Fruit fly (Drosophila melanogaster) whole organism, adult: ENCODE data around the gene CG10486.

Experiments used
- CG11617 ChIP-seq: fragments of 200-800 bp; sonication (Bioruptor generic); optimal IDR thresholded peaks from 2 replicates; lab custom pipeline; 2017; ENCODE audit warnings: mild to moderate bottlenecking, missing biosample characterization, missing genetic modification reagents, missing genetic modification characterization
- CG12768 ChIP-seq: fragments of 200-800 bp; sonication (Bioruptor generic); optimal IDR thresholded peaks from 2 replicates; lab custom pipeline; 2017; ENCODE audit warnings: missing biosample characterization, missing genetic modification characterization, mild to moderate bottlenecking, moderate library complexity, missing genetic modification reagents
- CG14711 ChIP-seq: fragments of 200-800 bp; sonication (Bioruptor generic); optimal IDR thresholded peaks from 2 replicates; lab custom pipeline; 2018; ENCODE audit warnings: missing biosample characterization, mild to moderate bottlenecking, missing genetic modification characterization, moderate library complexity
- CG1620 ChIP-seq: fragments of 200-800 bp; sonication (Bioruptor generic); optimal IDR thresholded peaks from 2 replicates; lab custom pipeline; 2016; ENCODE audit warnings: missing biosample characterization, missing genetic modification characterization
- CG33017 ChIP-seq: fragments of 200-800 bp; sonication (Bioruptor generic); optimal IDR thresholded peaks from 2 replicates; lab custom pipeline; 2018; ENCODE audit warnings: missing biosample characterization, mild to moderate bottlenecking, missing genetic modification characterization, moderate library complexity
- CG5204 ChIP-seq: fragments of 200-800 bp; sonication (Bioruptor generic); optimal IDR thresholded peaks from 2 replicates; lab custom pipeline; 2016; ENCODE audit warnings: missing biosample characterization, missing genetic modification characterization
- CG7045 ChIP-seq: fragments of 200-800 bp; sonication (Bioruptor generic); optimal IDR thresholded peaks from 2 replicates; lab custom pipeline; 2017; ENCODE audit warnings: missing biosample characterization, mild to moderate bottlenecking, missing genetic modification characterization
- CG7101 ChIP-seq: fragments of 200-800 bp; sonication (Bioruptor generic); optimal IDR thresholded peaks from 2 replicates; lab custom pipeline; 2018; ENCODE audit warnings: missing biosample characterization, mild to moderate bottlenecking, missing genetic modification characterization, moderate library complexity
- Clk ChIP-seq: fragments of 200-800 bp; sonication (Bioruptor generic); optimal IDR thresholded peaks from 2 replicates; lab custom pipeline; 2017; ENCODE audit warnings: missing biosample characterization, missing genetic modification characterization
- Crg-1 ChIP-seq: fragments of 200-800 bp; sonication (Bioruptor generic); optimal IDR thresholded peaks from 2 replicates; lab custom pipeline; 2016; ENCODE audit warnings: missing biosample characterization, missing genetic modification characterization
- Hr96 ChIP-seq: fragments of 200-800 bp; sonication (Bioruptor generic); optimal IDR thresholded peaks from 2 replicates; lab custom pipeline; 2016; ENCODE audit warnings: missing biosample characterization, missing genetic modification characterization
- Mnt ChIP-seq: fragments of 200-800 bp; sonication (Bioruptor generic); optimal IDR thresholded peaks from 2 replicates; lab custom pipeline; 2016; ENCODE audit warnings: missing biosample characterization, mild to moderate bottlenecking, missing genetic modification characterization
- bab1 ChIP-seq: fragments of 200-800 bp; sonication (Bioruptor generic); optimal IDR thresholded peaks from 3 replicates; lab custom pipeline; 2019; ENCODE audit warnings: missing biosample characterization, mild to moderate bottlenecking, missing genetic modification characterization, moderate library complexity
- cic ChIP-seq: fragments of 200-800 bp; sonication (Bioruptor generic); optimal IDR thresholded peaks from 2 replicates; lab custom pipeline; 2017; ENCODE audit warnings: missing biosample characterization, mild to moderate bottlenecking, missing genetic modification characterization, moderate library complexity
- cnc ChIP-seq, 2 experiments: fragments of >200 bp; optimal IDR thresholded peaks; 2 replicates each; lab custom pipeline; 2017
- kay ChIP-seq: fragments of 200-800 bp; sonication (Bioruptor generic); peaks from one replicate; lab custom pipeline; 2016; ENCODE audit warnings: missing biosample characterization, missing genetic modification characterization, borderline replicate concordance
- ovo ChIP-seq: fragments of 200-800 bp; sonication (Bioruptor generic); optimal IDR thresholded peaks from 2 replicates; lab custom pipeline; 2016; ENCODE audit warnings: missing biosample characterization, missing genetic modification characterization
- pad ChIP-seq: fragments of 200-800 bp; sonication (Bioruptor generic); optimal IDR thresholded peaks from 3 replicates; lab custom pipeline; 2017; ENCODE audit warnings: missing biosample characterization, missing genetic modification characterization, mild to moderate bottlenecking, moderate library complexity, missing genetic modification reagents
- tj ChIP-seq: fragments of 200-800 bp; sonication (Bioruptor generic); optimal IDR thresholded peaks from 3 replicates; lab custom pipeline; 2017; ENCODE audit warnings: missing biosample characterization, mild to moderate bottlenecking, missing genetic modification characterization, moderate library complexity
- toe ChIP-seq: fragments of 200-800 bp; sonication (Bioruptor generic); optimal IDR thresholded peaks from 2 replicates; lab custom pipeline; 2016; ENCODE audit warnings: missing biosample characterization, missing genetic modification characterization

CG10486 gene

DNA sequence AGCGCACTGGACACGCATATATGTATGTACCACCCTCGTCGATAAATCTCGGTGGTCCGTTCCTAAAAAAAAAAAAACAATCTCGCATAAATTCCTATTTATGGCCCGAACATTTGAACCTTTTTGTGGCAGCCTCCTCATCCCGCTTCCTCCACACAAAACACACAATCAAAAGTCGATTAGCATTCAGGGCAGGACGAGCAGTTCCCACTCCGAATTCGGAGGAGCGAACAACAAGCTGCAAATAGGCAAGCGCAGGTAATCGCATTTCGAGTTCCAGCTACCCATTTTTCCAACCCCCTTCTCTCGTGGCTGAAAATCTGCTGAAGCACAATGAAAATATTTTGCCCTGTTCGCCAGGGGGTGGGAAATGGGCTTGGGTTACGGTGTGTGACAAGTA is 14.7 kb downstream of the CG10486 start:
- TF ChIP-seq CG7045 (GFP tag; lab: Kevin White, UChicago) (no peak), bab1 (GFP tag; lab: Kevin White, UChicago) (no peak), cic (GFP tag; lab: Kevin White, UChicago) (no peak), CG14711 (tag; lab: Kevin White, UChicago) (no peak), Mnt (no peak), CG5204 (GFP tag; lab: Kevin White, UChicago) (no peak), CG33017 (tag; lab: Kevin White, UChicago) (no peak), toe (GFP tag; lab: Kevin White, UChicago) (no peak), Hr96 (no peak), CG12768 (no peak), ovo (GFP tag; lab: Kevin White, UChicago) (no peak), pad (GFP tag; lab: Kevin White, UChicago) (no peak), CG1620 (no peak), kay (GFP tag; lab: Kevin White, UChicago) (no peak), tj (GFP tag; lab: Kevin White, UChicago) (no peak), CG11617 (GFP tag; lab: Kevin White, UChicago) (no peak)

- TF ChIP-seq Mnt (no peak), bab1 (GFP tag; lab: Kevin White, UChicago) (no peak), CG14711 (tag; lab: Kevin White, UChicago) (no peak), ovo (GFP tag; lab: Kevin White, UChicago) (no peak), CG7101 (tag; lab: Kevin White, UChicago) (no peak), Crg-1 (GFP tag; lab: Kevin White, UChicago) (no peak), tj (GFP tag; lab: Kevin White, UChicago) (no peak), toe (GFP tag; lab: Kevin White, UChicago) (no peak), kay (GFP tag; lab: Kevin White, UChicago) (no peak), pad (GFP tag; lab: Kevin White, UChicago) (no peak), CG5204 (GFP tag; lab: Kevin White, UChicago) (no peak)
Observed at dm6 chr3L:5891114-5891513, 15.4 kb downstream of the CG10486 start.

- TF ChIP-seq Clk (GFP tag; lab: Kevin White, UChicago) (no peak), tj (GFP tag; lab: Kevin White, UChicago) (no peak), CG14711 (tag; lab: Kevin White, UChicago) (no peak), toe (GFP tag; lab: Kevin White, UChicago) (no peak), kay (GFP tag; lab: Kevin White, UChicago) (no peak), CG12768 (no peak), CG11617 (GFP tag; lab: Kevin White, UChicago) (no peak), bab1 (GFP tag; lab: Kevin White, UChicago) (no peak), CG7045 (GFP tag; lab: Kevin White, UChicago) (no peak), CG5204 (GFP tag; lab: Kevin White, UChicago) (no peak), Crg-1 (GFP tag; lab: Kevin White, UChicago) (no peak), cnc (optimal IDR thresholded peaks at IDR 0.05; lab: Kevin White, UChicago) (no peak), Hr96 (no peak), ovo (GFP tag; lab: Kevin White, UChicago) (no peak)
Observed at dm6 chr3L:5884735-5885134, 21.8 kb downstream of the CG10486 start.

- TF ChIP-seq cic (GFP tag; lab: Kevin White, UChicago) (no peak), CG12768 (no peak), toe (GFP tag; lab: Kevin White, UChicago) (no peak), CG1620 (no peak), tj (GFP tag; lab: Kevin White, UChicago) (no peak), CG5204 (GFP tag; lab: Kevin White, UChicago) (no peak), CG14711 (tag; lab: Kevin White, UChicago) (no peak)
Observed at dm6 chr3L:5882209-5882403, 24.4 kb downstream of the CG10486 start, which contains the start of gene CG13287. TSS of gene CG13287 (plus strand) at chr3L:5882304.

dm6 chr3L:5881310-5882208 is 24.9 kb downstream of the CG10486 start:
- TF ChIP-seq CG14711 (tag; lab: Kevin White, UChicago) (no peak), tj (GFP tag; lab: Kevin White, UChicago) (no peak), cnc (optimal IDR thresholded peaks at IDR 0.05; lab: Kevin White, UChicago) (no peak), ovo (GFP tag; lab: Kevin White, UChicago) (no peak), pad (GFP tag; lab: Kevin White, UChicago) (no peak), CG11617 (GFP tag; lab: Kevin White, UChicago) (no peak), Hr96 (no peak)

- TF ChIP-seq Crg-1 (GFP tag; lab: Kevin White, UChicago) = no peak
- no peak for TF ChIP-seq CG7101 (tag; lab: Kevin White, UChicago)
- TF ChIP-seq CG12768 = no peak
- no peak for TF ChIP-seq CG11617 (GFP tag; lab: Kevin White, UChicago)
- no peak for TF ChIP-seq tj (GFP tag; lab: Kevin White, UChicago)
- TF ChIP-seq bab1 (GFP tag; lab: Kevin White, UChicago) = no peak
- TF ChIP-seq CG14711 (tag; lab: Kevin White, UChicago) = no peak
- no peak for TF ChIP-seq pad (GFP tag; lab: Kevin White, UChicago)
- TF ChIP-seq Clk (GFP tag; lab: Kevin White, UChicago) = no peak
- TF ChIP-seq Mnt = no peak
Observed at dm6 chr3L:5878734-5879291, 27.7 kb downstream of the CG10486 start.
